Worm (Caenorhabditis elegans) whole organism, L1 larva: ENCODE data around the gene C33D9.10.

Experiments used
- blmp-1 ChIP-seq: fragments of 150-350 bp; optimal IDR thresholded peaks from 2 replicates; lab custom pipeline; 2014; ENCODE audit warnings: missing biosample characterization, missing genetic modification characterization
- ceh-82 ChIP-seq, 3 experiments: fragments of 150-350 bp in 1 of 3; sonication (generic microtip) in 2 of 3; optimal IDR thresholded peaks; 2 replicates each; lab custom pipeline; 2014 to 2017; ENCODE audit warnings: missing biosample characterization in 3 of 3, missing genetic modification characterization in 3 of 3
- elt-2 ChIP-seq: sonication (generic microtip); optimal IDR thresholded peaks from 2 replicates; lab custom pipeline; 2016; ENCODE audit warnings: missing genetic modification characterization, mild to moderate bottlenecking, inconsistent platforms, missing compliant biosample characterization, missing genetic modification reagents
- fkh-10 ChIP-seq: sonication (generic microtip); optimal IDR thresholded peaks from 2 replicates; lab custom pipeline; 2017; ENCODE audit warnings: missing biosample characterization, missing genetic modification reagents, missing genetic modification characterization
- irx-1 ChIP-seq: sonication (generic microtip); optimal IDR thresholded peaks from 2 replicates; lab custom pipeline; 2016; ENCODE audit warnings: missing genetic modification characterization, missing compliant biosample characterization
- mab-9 ChIP-seq: fragments of 200-800 bp; sonication (Bioruptor generic); IDR thresholded peaks from 2 replicates; pipeline ENCODE4 v1.3.6; 2022; ENCODE audit warnings: missing genetic modification reagents, missing genetic modification characterization, missing compliant biosample characterization
- nhr-12 ChIP-seq: sonication (generic microtip); optimal IDR thresholded peaks from 2 replicates; lab custom pipeline; 2017; ENCODE audit warnings: missing biosample characterization, missing genetic modification characterization
- nhr-237 ChIP-seq: fragments of 150-350 bp; optimal IDR thresholded peaks from 2 replicates; lab custom pipeline; 2014; ENCODE audit warnings: missing biosample characterization, missing genetic modification characterization
- nhr-77 ChIP-seq: fragments of 150-350 bp; optimal IDR thresholded peaks from 2 replicates; lab custom pipeline; 2014; ENCODE audit warnings: missing biosample characterization, missing genetic modification characterization
- nhr-85 ChIP-seq: sonication (generic microtip); peaks from one replicate; lab custom pipeline; 2016; ENCODE audit warnings: missing genetic modification characterization, inconsistent platforms, missing compliant biosample characterization
- nhr-90 ChIP-seq: sonication (generic microtip); optimal IDR thresholded peaks from 2 replicates; lab custom pipeline; 2016; ENCODE audit warnings: mild to moderate bottlenecking, missing genetic modification characterization, missing compliant biosample characterization; ENCODE audit not compliant: poor library complexity
- snu-23 ChIP-seq: sonication (generic microtip); optimal IDR thresholded peaks from 2 replicates; lab custom pipeline; 2016; ENCODE audit warnings: missing genetic modification characterization, missing compliant biosample characterization
- unc-62 ChIP-seq: fragments of 150-350 bp; optimal IDR thresholded peaks from 2 replicates; lab custom pipeline; 2014; ENCODE audit warnings: missing biosample characterization, missing genetic modification reagents, missing genetic modification characterization
- ztf-11 ChIP-seq, 2 experiments: sonication (generic microtip); optimal IDR thresholded peaks; 2 replicates each; lab custom pipeline; 2016 to 2017; ENCODE audit warnings: missing genetic modification characterization in 2 of 2, missing biosample characterization in 1 of 2, missing compliant biosample characterization in 1 of 2

ce11 chrIV:8830591-8830990 is 42.6 kb upstream of the C33D9.10 start, which contains the start of gene T28C6.8:
- TF ChIP-seq nhr-12 (no peak), nhr-237 (tag; lab: Kevin White, UChicago) (no peak), blmp-1 (tag; lab: Kevin White, UChicago) (peak; percentile 88), nhr-85 (tag; lab: Kevin White, UChicago) (peak; percentile 85), elt-2 (tag; lab: Kevin White, UChicago) (no peak), snu-23 (GFP tag; lab: Kevin White, UChicago) (peak; percentile 59), fkh-10 (GFP tag; lab: Kevin White, UChicago) (no peak), unc-62 (no peak), nhr-90 (tag; lab: Kevin White, UChicago) (peak; percentile 36), ceh-82 (tag; optimal IDR thresholded peaks at IDR 0.05; lab: Kevin White, UChicago) (no peak), nhr-77 (tag; lab: Kevin White, UChicago) (peak; percentile 17), ztf-11 (tag; optimal IDR thresholded peaks at IDR 0.05; lab: Kevin White, UChicago) (no peak), irx-1 (tag; lab: Kevin White, UChicago) (peak; percentile 10), mab-9 (GFP tag; lab: Robert Waterston, UW) (no peak)
